Worm (Caenorhabditis elegans) whole organism, L3 larva: ENCODE results near the gene R05A10.1.

ENCODE experiments used
- ZK546.5 ChIP-seq: sonication (generic microtip); optimal IDR thresholded peaks from 2 replicates; lab custom pipeline; 2017; ENCODE audit warnings: missing biosample characterization, missing genetic modification characterization
- ama-1 ChIP-seq: fragments of 150-350 bp; optimal IDR thresholded peaks from 2 replicates; lab custom pipeline; 2018
- lin-15B ChIP-seq: fragments of 150-350 bp; optimal IDR thresholded peaks from 2 replicates; lab custom pipeline; 2014; ENCODE audit warnings: missing biosample characterization, missing genetic modification characterization
- nhr-77 ChIP-seq: fragments of 150-350 bp; optimal IDR thresholded peaks from 2 replicates; lab custom pipeline; 2014; ENCODE audit warnings: missing biosample characterization, missing genetic modification characterization
- snpc-4 ChIP-seq: fragments of 150-350 bp; optimal IDR thresholded peaks from 2 replicates; lab custom pipeline; 2014; ENCODE audit warnings: missing biosample characterization, missing genetic modification characterization
- unc-39 ChIP-seq: sonication (generic microtip); optimal IDR thresholded peaks from 4 replicates; lab custom pipeline; 2017; ENCODE audit warnings: missing biosample characterization, missing genetic modification characterization
- ztf-11 ChIP-seq: fragments of 150-350 bp; optimal IDR thresholded peaks from 2 replicates; lab custom pipeline; 2014; ENCODE audit warnings: missing biosample characterization, missing genetic modification characterization

DNA sequence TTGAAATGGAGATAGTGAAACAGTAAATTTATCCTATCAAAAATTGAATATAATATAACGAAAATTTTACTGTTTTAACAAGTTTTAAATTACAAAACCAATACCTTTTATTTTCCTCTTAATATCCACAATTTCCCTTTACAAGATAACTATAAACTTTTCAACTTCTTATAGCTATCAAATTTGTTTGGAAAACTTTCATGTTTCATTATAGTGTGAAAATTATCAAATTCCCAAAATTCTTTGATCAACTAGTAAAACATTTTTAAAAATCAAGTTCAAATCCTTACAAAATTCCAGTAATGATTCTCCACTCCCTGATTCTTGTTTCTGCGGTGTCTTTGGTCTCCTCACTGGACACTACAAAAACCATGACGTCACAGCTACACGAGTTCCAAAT, at the start of gene R05A10.1:
- TF ChIP-seq ZK546.5 (tag; lab: Kevin White, UChicago) = no peak
- TF ChIP-seq unc-39 = no peak
- no peak for TF ChIP-seq snpc-4 (tag; lab: Kevin White, UChicago)
- TF ChIP-seq lin-15B (tag; lab: Kevin White, UChicago) = no peak
- no peak for TF ChIP-seq ama-1 (lab: Kevin White, UChicago)
- no peak for TF ChIP-seq ztf-11
- no peak for TF ChIP-seq nhr-77 (tag; lab: Kevin White, UChicago)
